Worm (Caenorhabditis elegans): Measurements from ENCODE around the gene glb-23.

- TF ChIP-seq hlh-15 (tag; optimal IDR thresholded peaks at IDR 0.05): no peak
- no peak for TF ChIP-seq eyg-1 (tag; optimal IDR thresholded peaks at IDR 0.05)
Observed at ce11 chrIV:7219398-7220087, at the start of gene glb-23, which contains the start of gene R13A1.1.
